Fruit fly (Drosophila melanogaster): ENCODE results near the gene CG43255.

DNA sequence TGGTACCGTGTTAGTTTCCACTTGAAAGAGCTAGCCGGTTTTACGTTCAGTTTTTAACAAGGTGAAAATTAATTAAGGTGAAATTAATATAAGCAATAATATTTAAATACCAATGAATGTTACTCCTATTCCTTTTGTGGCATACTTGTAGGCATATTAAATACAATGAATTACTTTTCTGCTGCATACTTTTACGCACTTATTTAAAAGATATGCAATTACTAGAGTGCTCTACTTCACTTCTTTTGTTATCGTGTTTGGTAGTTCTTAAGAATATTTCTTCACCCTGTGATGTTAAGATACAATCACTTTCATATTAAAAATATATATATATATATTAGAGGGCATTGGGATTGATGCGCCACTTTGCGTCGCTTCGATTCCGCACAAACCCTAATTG lies 11.9 kb upstream of the CG43255 start:
- TF ChIP-seq Hr96 (GFP tag; optimal IDR thresholded peaks at IDR 0.05) = no peak
- no peak for TF ChIP-seq Mnt (GFP tag; optimal IDR thresholded peaks at IDR 0.05)
- TF ChIP-seq Clk (GFP tag; optimal IDR thresholded peaks at IDR 0.05) = no peak
- no peak for TF ChIP-seq toe (GFP tag; optimal IDR thresholded peaks at IDR 0.05)
- TF ChIP-seq Crg-1 (GFP tag; optimal IDR thresholded peaks at IDR 0.05) = no peak
